Worm (Caenorhabditis elegans): ENCODE measurements around the gene Y60A3A.16.

Gene Y60A3A.16

DNA sequence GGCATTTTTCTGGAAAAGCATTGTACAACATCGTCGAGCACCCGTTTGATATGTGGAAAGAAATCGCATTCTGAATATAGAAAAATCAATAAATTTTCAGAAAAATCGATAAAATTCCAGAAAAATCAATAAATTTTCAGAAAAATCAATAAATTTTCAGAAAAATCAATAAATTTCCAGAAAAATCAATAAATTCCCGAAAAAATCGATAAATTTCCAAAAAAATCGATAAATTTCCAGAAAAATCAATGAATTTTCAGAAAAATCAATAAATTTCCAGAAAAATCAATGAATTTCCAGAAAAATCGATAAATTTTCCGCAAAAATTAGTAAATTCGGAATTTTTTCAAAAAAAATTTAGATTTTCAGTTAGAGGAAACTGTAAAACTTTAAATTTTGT lies 15.1 kb downstream of the Y60A3A.16 start, which contains the start of gene fars-2:
Gene fars-2 (minus strand): TSS at position 70 of the 400 bp plus-strand sequence.
- TF ChIP-seq dao-5 (tag; optimal IDR thresholded peaks at IDR 0.05) (no peak), W03F9.2 (tag; optimal IDR thresholded peaks at IDR 0.05) (no peak), him-1 (tag; optimal IDR thresholded peaks at IDR 0.05) (no peak)

DNA sequence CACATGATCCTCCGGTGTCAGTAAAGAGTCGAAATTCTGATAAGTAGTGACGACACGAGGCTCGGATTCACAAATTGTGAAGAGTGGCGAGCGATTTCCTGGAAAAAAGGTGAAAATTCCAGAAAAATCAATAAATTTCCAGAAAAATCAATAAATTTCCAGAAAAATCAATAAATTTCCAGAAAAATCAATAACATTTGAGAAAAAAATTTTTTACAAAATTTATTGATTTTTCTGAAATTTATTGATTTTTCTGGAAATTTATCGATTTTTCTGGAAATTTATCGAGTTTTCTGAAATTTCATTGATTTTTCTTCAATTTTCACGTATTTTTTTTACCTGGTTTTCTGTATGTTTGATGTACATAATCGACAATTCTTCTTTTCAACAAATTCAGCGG lies 16.5 kb downstream of the Y60A3A.16 start:
- TF ChIP-seq W03F9.2 (tag; optimal IDR thresholded peaks at IDR 0.05) (no peak), dao-5 (tag; optimal IDR thresholded peaks at IDR 0.05) (no peak), him-1 (tag; optimal IDR thresholded peaks at IDR 0.05) (no peak)

DNA sequence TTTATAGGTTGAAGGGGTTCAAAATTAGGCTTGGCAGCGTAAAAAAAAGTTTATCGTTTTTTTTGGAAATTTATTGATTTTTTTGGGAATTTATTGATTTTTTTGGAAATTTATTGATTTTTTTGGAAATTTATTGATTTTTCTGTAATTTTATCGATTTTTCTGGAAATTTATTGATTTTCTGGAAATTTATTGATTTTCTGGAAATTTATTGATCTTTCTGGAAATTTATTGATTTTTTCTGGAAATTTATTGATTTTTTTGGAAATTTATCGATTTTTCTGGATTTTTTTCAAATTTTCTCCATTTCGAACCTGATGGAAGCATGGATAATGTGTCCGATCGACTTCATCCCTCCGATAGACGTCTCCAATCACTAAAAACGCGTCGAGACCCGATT lies 17.7 kb downstream of the Y60A3A.16 start:
- TF ChIP-seq W03F9.2 (tag; optimal IDR thresholded peaks at IDR 0.05) (no peak), dao-5 (tag; optimal IDR thresholded peaks at IDR 0.05) (no peak), him-1 (tag; optimal IDR thresholded peaks at IDR 0.05) (no peak)

DNA sequence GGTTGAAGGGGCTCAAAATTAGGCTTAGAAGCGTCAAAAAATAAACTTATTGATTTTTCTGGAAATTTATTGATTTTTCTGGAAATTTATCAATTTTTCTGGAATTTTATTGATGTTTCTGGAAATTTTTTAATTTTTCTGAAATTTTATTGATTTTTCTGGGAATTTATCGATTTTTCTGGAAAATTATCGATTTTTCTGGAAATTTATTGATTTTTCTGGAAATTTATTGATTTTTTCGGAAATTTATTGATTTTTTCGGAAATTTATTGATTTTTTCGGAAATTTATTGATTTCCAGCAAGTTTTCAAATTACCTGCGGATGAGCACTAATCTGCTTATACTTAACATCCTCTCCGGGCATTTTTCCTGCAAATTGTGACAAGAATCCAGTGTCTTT lies 20.7 kb downstream of the Y60A3A.16 start:
- TF ChIP-seq dao-5 (tag; optimal IDR thresholded peaks at IDR 0.05), result no peak
- TF ChIP-seq W03F9.2 (tag; optimal IDR thresholded peaks at IDR 0.05), result no peak
- no peak for TF ChIP-seq him-1 (tag; optimal IDR thresholded peaks at IDR 0.05)

DNA sequence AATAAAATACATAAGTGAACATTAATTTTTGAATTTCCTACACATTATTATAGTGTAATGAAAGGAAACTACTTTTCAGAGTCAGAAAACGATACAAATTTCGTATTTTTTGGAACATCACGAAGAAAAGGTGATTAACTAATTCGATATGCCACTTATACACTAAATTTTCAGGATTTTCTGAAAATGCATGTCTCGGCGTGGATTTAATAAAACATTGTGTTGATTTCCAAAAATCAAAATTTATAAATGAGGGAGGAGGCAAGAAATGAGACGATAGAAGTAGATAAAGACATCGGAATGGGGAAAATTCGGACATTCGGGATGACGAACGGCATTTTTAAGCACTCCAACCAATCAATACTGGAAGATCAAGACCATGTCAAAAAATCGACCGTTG lies 23.3 kb downstream of the Y60A3A.16 start, which contains the start of gene Y116F11B.14:
Gene Y116F11B.14 (plus strand): TSS at position 301 of the 400 bp plus-strand sequence.
- no peak for TF ChIP-seq W03F9.2 (tag; optimal IDR thresholded peaks at IDR 0.05)

DNA sequence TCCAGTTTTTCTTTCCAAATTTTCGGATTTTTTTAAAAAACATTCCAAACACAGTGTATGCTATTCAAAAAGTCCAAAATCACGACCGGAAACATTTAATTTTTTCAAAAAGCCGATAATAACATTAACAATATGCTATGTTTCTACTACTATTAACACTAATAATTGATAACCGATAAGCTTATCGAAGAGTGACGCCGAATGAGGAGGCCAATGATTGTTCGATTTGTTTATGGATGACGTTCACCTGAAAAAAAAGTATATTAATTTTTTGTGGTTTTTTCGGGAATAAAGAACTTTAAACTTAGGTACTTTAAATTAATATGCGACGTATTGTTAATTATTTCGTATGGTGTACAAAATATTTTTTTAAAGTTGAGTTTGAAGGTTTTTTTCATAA lies 24.5 kb downstream of the Y60A3A.16 start:
- no peak for TF ChIP-seq him-1 (tag; optimal IDR thresholded peaks at IDR 0.05)
- TF ChIP-seq W03F9.2 (tag; optimal IDR thresholded peaks at IDR 0.05), result no peak
- no peak for TF ChIP-seq dao-5 (tag; optimal IDR thresholded peaks at IDR 0.05)

DNA sequence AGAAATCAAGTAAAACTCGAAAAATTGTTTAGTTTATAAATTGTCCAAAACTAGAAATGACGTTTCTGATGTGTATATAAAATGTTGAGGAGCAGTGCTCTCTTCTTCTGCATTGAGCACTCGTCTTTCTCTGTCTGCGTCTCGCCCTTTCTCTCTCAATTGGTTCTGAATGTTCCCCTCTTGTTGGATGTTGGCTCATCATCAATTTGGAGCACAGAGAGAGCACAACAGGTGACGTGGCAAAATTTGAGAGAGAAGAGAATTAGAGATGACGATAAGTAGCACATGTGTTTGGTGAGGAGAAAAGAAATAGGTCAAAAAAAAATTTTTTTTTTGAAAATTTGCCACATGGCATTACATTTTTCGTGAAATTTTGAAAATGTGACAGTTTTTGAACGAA lies 25.0 kb downstream of the Y60A3A.16 start:
- TF ChIP-seq W03F9.2 (tag; optimal IDR thresholded peaks at IDR 0.05) (peak; percentile 25), him-1 (tag; optimal IDR thresholded peaks at IDR 0.05) (no peak)

DNA sequence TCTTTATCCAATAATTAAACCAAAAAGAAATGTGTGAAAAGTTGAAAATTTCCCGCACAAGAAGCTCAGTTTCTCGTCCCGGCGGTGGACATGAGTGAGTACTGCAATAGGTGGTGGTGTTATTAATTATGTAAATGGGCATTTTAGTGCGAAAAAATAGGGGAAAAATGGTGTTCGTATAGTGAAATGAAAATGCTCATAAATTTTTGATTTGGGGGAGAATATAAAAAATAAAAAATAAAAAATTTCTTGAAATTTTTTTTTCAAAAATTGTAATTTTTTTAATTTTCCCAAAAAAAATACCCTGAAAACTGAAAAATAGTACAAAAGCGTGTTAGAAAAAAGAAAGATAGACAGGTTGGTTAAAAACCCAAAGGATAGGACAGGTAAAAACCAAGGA lies 27.3 kb downstream of the Y60A3A.16 start, which contains the start of gene gly-4:
Gene gly-4 (minus strand): TSS at position 101 of the 400 bp plus-strand sequence.
- TF ChIP-seq W03F9.2 (tag; optimal IDR thresholded peaks at IDR 0.05) (no peak), dao-5 (tag; optimal IDR thresholded peaks at IDR 0.05) (no peak), him-1 (tag; optimal IDR thresholded peaks at IDR 0.05) (no peak)

DNA sequence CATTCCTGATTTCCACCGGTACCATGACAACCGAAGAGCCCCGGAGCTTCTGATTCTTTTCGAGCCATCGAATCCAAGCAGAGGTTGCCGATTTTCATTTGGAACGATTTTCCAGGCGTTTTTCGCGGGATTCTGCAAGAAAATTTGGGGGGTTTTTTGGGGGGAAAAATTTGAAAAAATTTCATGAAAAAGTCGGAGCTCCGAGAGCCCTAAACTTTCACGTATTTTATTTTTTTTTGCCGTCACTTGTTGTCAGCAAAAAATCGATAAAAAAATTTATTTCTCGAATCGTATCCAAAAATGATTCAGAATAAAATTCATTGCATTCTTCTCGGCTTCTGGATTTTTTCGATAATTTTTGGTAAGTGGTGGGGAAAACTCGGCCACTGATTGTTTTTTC lies 39.6 kb downstream of the Y60A3A.16 start, which contains the start of gene Y116F11B.13:
Gene Y116F11B.13 (plus strand): TSS at position 301 of the 400 bp plus-strand sequence.
- TF ChIP-seq W03F9.2 (tag; optimal IDR thresholded peaks at IDR 0.05) (no peak), dao-5 (tag; optimal IDR thresholded peaks at IDR 0.05) (no peak), him-1 (tag; optimal IDR thresholded peaks at IDR 0.05) (no peak)

Measured in whole organism, L4/young adult.